Worm (Caenorhabditis elegans): ENCODE data around the gene mltn-1.

The mltn-1 gene

DNA sequence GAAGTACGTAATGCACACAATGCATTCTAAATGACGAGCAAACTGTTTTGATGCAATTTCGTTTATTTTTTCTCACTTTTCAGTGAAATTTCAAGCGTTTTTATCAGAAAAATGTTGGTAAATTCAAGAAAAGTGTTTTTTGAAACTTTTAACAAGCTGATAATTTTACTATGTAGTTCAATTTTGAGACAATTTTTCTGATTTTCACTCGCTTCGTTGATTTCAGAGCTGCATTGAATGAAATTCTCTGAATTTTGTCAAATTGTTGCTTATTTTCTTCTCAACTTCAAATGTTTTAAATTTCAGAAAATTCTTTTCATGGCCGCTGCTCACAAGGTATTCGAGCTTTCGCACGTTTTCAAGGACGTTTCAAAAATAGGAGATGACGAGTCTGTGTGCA is 22.3 kb downstream of the mltn-1 start, which contains the start of gene bath-45:
bath-45 (plus strand) TSS at position 301 of the 400 bp plus-strand sequence.
- TF ChIP-seq ets-4 (tag; optimal IDR thresholded peaks at IDR 0.05), result no peak
- no peak for TF ChIP-seq ceh-31 (tag; optimal IDR thresholded peaks at IDR 0.05)
- TF ChIP-seq eyg-1 (tag; optimal IDR thresholded peaks at IDR 0.05), result no peak
- TF ChIP-seq nfya-1 (tag; optimal IDR thresholded peaks at IDR 0.05), result no peak
- TF ChIP-seq che-1 (tag; optimal IDR thresholded peaks at IDR 0.05), result no peak
- TF ChIP-seq pha-2 (tag; optimal IDR thresholded peaks at IDR 0.05), result no peak
- no peak for TF ChIP-seq unc-55 (GFP tag; optimal IDR thresholded peaks at IDR 0.05)
- no peak for TF ChIP-seq C08G9.2 (tag; optimal IDR thresholded peaks at IDR 0.05)
- no peak for TF ChIP-seq fkh-6 (tag; optimal IDR thresholded peaks at IDR 0.05)
- no peak for TF ChIP-seq hlh-8 (tag; optimal IDR thresholded peaks at IDR 0.05)

DNA sequence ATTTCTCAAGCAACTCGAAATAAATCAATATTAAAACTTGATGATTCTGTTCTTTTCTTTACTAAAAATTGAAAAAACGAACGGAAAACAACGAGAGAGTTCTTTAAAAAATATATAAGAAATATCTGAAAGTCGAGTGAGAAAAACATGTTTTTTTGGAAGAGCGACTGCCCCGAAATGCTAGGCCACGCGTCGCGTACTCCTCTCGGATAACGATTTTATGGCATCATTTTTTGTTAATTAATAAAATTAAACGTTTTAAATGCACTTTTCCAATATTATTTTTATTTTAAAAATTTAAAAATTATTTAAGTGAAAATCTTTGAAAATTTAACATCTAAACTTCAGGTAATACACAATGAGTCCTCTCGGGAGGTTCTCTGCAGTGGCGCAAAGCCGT is 27.9 kb downstream of the mltn-1 start, which contains the start of gene gfm-1:
gfm-1 (plus strand) TSS at position 349 of the 400 bp plus-strand sequence.
- TF ChIP-seq ref-2 (tag; optimal IDR thresholded peaks at IDR 0.05) (peak; percentile 81), pros-1 (tag; optimal IDR thresholded peaks at IDR 0.05) (no peak), ceh-45 (GFP tag; IDR thresholded peaks at IDR 0.05) (no peak), elt-4 (tag; optimal IDR thresholded peaks at IDR 0.05) (no peak), ceh-22 (tag; optimal IDR thresholded peaks at IDR 0.05) (no peak), ceh-2 (tag; optimal IDR thresholded peaks at IDR 0.05) (peak; percentile 84), ceh-18 (tag; optimal IDR thresholded peaks at IDR 0.05) (no peak), tbx-2 (tag; optimal IDR thresholded peaks at IDR 0.05) (peak; percentile 85), C08G9.2 (tag; optimal IDR thresholded peaks at IDR 0.05) (peak; percentile 84), K09A11.1 (tag; optimal IDR thresholded peaks at IDR 0.05; ENCODE audit: insufficient read depth) (no peak), fkh-10 (GFP tag; optimal IDR thresholded peaks at IDR 0.05) (no peak), Y22D7AL.16 (tag; optimal IDR thresholded peaks at IDR 0.05) (no peak), hlh-15 (tag; optimal IDR thresholded peaks at IDR 0.05) (peak; percentile 25), pax-1 (tag; optimal IDR thresholded peaks at IDR 0.05) (no peak), unc-3 (GFP tag; conservative IDR thresholded peaks at IDR 0.05) (no peak), unc-3 (tag; optimal IDR thresholded peaks at IDR 0.05) (no peak), fax-1 (tag; optimal IDR thresholded peaks at IDR 0.05) (peak; percentile 53), mec-3 (tag; optimal IDR thresholded peaks at IDR 0.05; ENCODE audit: borderline replicate concordance) (no peak), dmd-4 (tag; optimal IDR thresholded peaks at IDR 0.05; ENCODE audit: borderline replicate concordance) (no peak), pat-9 (tag; optimal IDR thresholded peaks at IDR 0.05) (no peak), sox-4 (tag; optimal IDR thresholded peaks at IDR 0.05) (no peak), ceh-14 (tag; optimal IDR thresholded peaks at IDR 0.05) (peak; percentile 41), pha-2 (tag; optimal IDR thresholded peaks at IDR 0.05) (peak; percentile 27), ztf-16 (tag; optimal IDR thresholded peaks at IDR 0.05) (no peak), hlh-30 (tag; optimal IDR thresholded peaks at IDR 0.05; ENCODE audit: insufficient read depth) (no peak), gmeb-2 (tag; optimal IDR thresholded peaks at IDR 0.05) (no peak), ttx-3 (tag; optimal IDR thresholded peaks at IDR 0.05) (peak; percentile 25), K02D7.2 (tag; optimal IDR thresholded peaks at IDR 0.05) (no peak), unc-86 (tag; optimal IDR thresholded peaks at IDR 0.05) (peak; percentile 5), pqm-1 (tag; optimal IDR thresholded peaks at IDR 0.05) (no peak), sdc-2 (tag; optimal IDR thresholded peaks at IDR 0.05) (peak; percentile 29), C38D4.7 (GFP tag; optimal IDR thresholded peaks at IDR 0.05) (no peak), lin-11 (tag; optimal IDR thresholded peaks at IDR 0.05) (no peak), ama-1 (optimal IDR thresholded peaks at IDR 0.05) (no peak), T23F11.4 (GFP tag; optimal IDR thresholded peaks at IDR 0.05) (no peak), ceh-24 (tag; optimal IDR thresholded peaks at IDR 0.05) (no peak), ceh-9 (tag; optimal IDR thresholded peaks at IDR 0.05) (no peak), nhr-11 (tag; optimal IDR thresholded peaks at IDR 0.05) (no peak), nfya-1 (tag; optimal IDR thresholded peaks at IDR 0.05) (no peak), ets-4 (tag; optimal IDR thresholded peaks at IDR 0.05) (peak; percentile 67), zip-5 (tag; optimal IDR thresholded peaks at IDR 0.05) (peak; percentile 86), ceh-48 (tag; optimal IDR thresholded peaks at IDR 0.05) (no peak), F13H6.1 (tag; optimal IDR thresholded peaks at IDR 0.05) (no peak), hlh-6 (tag; optimal IDR thresholded peaks at IDR 0.05) (no peak), ceh-34 (tag; optimal IDR thresholded peaks at IDR 0.05) (peak; percentile 14), madf-2 (tag; optimal IDR thresholded peaks at IDR 0.05) (no peak)

Measured in whole organism, late embryonic.